Worm (Caenorhabditis elegans) whole organism, L2 larva: ENCODE data around the gene T13C5.6.

Experiments used
- C34F6.9 ChIP-seq: fragments of 150-350 bp; optimal IDR thresholded peaks from 2 replicates; lab custom pipeline; 2014; ENCODE audit warnings: missing biosample characterization, missing genetic modification characterization
- F13H6.1 ChIP-seq: sonication (generic microtip); optimal IDR thresholded peaks from 2 replicates; lab custom pipeline; 2016; ENCODE audit warnings: missing genetic modification characterization, missing compliant biosample characterization
- R02D3.7 ChIP-seq: fragments of 150-350 bp; optimal IDR thresholded peaks from 2 replicates; lab custom pipeline; 2014; ENCODE audit warnings: missing biosample characterization, missing genetic modification characterization
- Y55F3AM.14 ChIP-seq: fragments of 200-800 bp; sonication (Bioruptor generic); optimal IDR thresholded peaks from 2 replicates; lab custom pipeline; 2018; ENCODE audit warnings: mild to moderate bottlenecking, missing genetic modification characterization, missing compliant biosample characterization
- ZK546.5 ChIP-seq: sonication (generic microtip); optimal IDR thresholded peaks from 2 replicates; lab custom pipeline; 2017; ENCODE audit warnings: missing biosample characterization, missing genetic modification characterization
- aly-2 ChIP-seq: fragments of 150-350 bp; optimal IDR thresholded peaks from 2 replicates; lab custom pipeline; 2014; ENCODE audit warnings: missing biosample characterization, missing genetic modification characterization
- ama-1 ChIP-seq: fragments of 150-350 bp; optimal IDR thresholded peaks from 2 replicates; lab custom pipeline; 2018; ENCODE audit warnings: inconsistent platforms
- blmp-1 ChIP-seq: sonication (generic microtip); optimal IDR thresholded peaks from 2 replicates; lab custom pipeline; 2017; ENCODE audit warnings: missing genetic modification characterization, mild to moderate bottlenecking, missing compliant biosample characterization, antibody characterized with exemption, moderate library complexity; ENCODE audit not compliant: insufficient read depth
- ceh-16 ChIP-seq: fragments of 150-350 bp; optimal IDR thresholded peaks from 2 replicates; lab custom pipeline; 2014; ENCODE audit warnings: missing biosample characterization, missing genetic modification characterization
- ceh-82 ChIP-seq: fragments of 150-350 bp; optimal IDR thresholded peaks from 2 replicates; lab custom pipeline; 2014; ENCODE audit warnings: missing biosample characterization, missing genetic modification characterization
- crh-2 ChIP-seq: sonication (generic microtip); optimal IDR thresholded peaks from 2 replicates; lab custom pipeline; 2017; ENCODE audit warnings: missing biosample characterization, missing genetic modification characterization
- egl-27 ChIP-seq: sonication (generic microtip); optimal IDR thresholded peaks from 3 replicates; lab custom pipeline; 2017; ENCODE audit warnings: missing biosample characterization, missing genetic modification reagents, missing genetic modification characterization
- elt-1 ChIP-seq: fragments of 150-350 bp; optimal IDR thresholded peaks from 2 replicates; lab custom pipeline; 2014; ENCODE audit warnings: missing biosample characterization, missing genetic modification characterization
- elt-3 ChIP-seq: sonication (generic microtip); optimal IDR thresholded peaks from 2 replicates; lab custom pipeline; 2017; ENCODE audit warnings: missing biosample characterization, missing genetic modification characterization
- fos-1 ChIP-seq: fragments of 150-350 bp; optimal IDR thresholded peaks from 2 replicates; lab custom pipeline; 2014; ENCODE audit warnings: missing biosample characterization, missing genetic modification characterization
- gmeb-1 ChIP-seq: fragments of 150-350 bp; optimal IDR thresholded peaks from 2 replicates; lab custom pipeline; 2014; ENCODE audit warnings: missing biosample characterization, missing genetic modification characterization
- lin-11 ChIP-seq: fragments of 150-350 bp; sonication (generic microtip); optimal IDR thresholded peaks from 2 replicates; lab custom pipeline; 2014; ENCODE audit warnings: missing biosample characterization, missing genetic modification characterization, inconsistent platforms, mixed read lengths
- lin-13 ChIP-seq: fragments of 150-350 bp; optimal IDR thresholded peaks from 2 replicates; lab custom pipeline; 2014; ENCODE audit warnings: missing biosample characterization, missing genetic modification reagents, missing genetic modification characterization
- lin-39 ChIP-seq: fragments of 150-350 bp; optimal IDR thresholded peaks from 2 replicates; lab custom pipeline; 2014; ENCODE audit warnings: missing biosample characterization, missing genetic modification reagents, missing genetic modification characterization
- lsy-2 ChIP-seq, 2 experiments: fragments of 150-350 bp in 1 of 2; sonication (generic microtip) in 1 of 2; optimal IDR thresholded peaks; 2 replicates each; lab custom pipeline; 2014 to 2017; ENCODE audit warnings: missing biosample characterization in 2 of 2, missing genetic modification characterization in 2 of 2
- mbf-1 ChIP-seq: sonication (generic microtip); optimal IDR thresholded peaks from 2 replicates; lab custom pipeline; 2017; ENCODE audit warnings: missing biosample characterization, missing genetic modification characterization
- nhr-10 ChIP-seq: sonication (generic microtip); optimal IDR thresholded peaks from 2 replicates; lab custom pipeline; 2017; ENCODE audit warnings: missing biosample characterization, missing genetic modification characterization
- nhr-11 ChIP-seq: fragments of 150-350 bp; optimal IDR thresholded peaks from 2 replicates; lab custom pipeline; 2014; ENCODE audit warnings: missing biosample characterization, missing genetic modification characterization
- nhr-12 ChIP-seq: fragments of 150-350 bp; optimal IDR thresholded peaks from 2 replicates; lab custom pipeline; 2014; ENCODE audit warnings: missing biosample characterization, missing genetic modification characterization
- nhr-129 ChIP-seq: fragments of 150-350 bp; optimal IDR thresholded peaks from 2 replicates; lab custom pipeline; 2014; ENCODE audit warnings: missing biosample characterization, missing genetic modification characterization
- nhr-21 ChIP-seq: fragments of 150-350 bp; optimal IDR thresholded peaks from 2 replicates; lab custom pipeline; 2014; ENCODE audit warnings: missing biosample characterization, missing genetic modification characterization
- nhr-237 ChIP-seq: fragments of 150-350 bp; optimal IDR thresholded peaks from 2 replicates; lab custom pipeline; 2014; ENCODE audit warnings: missing biosample characterization, missing genetic modification characterization
- nhr-25 ChIP-seq: fragments of 150-350 bp; sonication (generic microtip); optimal IDR thresholded peaks from 3 replicates; lab custom pipeline; 2014; ENCODE audit warnings: missing biosample characterization, missing genetic modification characterization
- nhr-6 ChIP-seq: fragments of 150-350 bp; optimal IDR thresholded peaks from 2 replicates; lab custom pipeline; 2014; ENCODE audit warnings: missing biosample characterization, missing genetic modification characterization
- nhr-77 ChIP-seq: fragments of 150-350 bp; optimal IDR thresholded peaks from 2 replicates; lab custom pipeline; 2014; ENCODE audit warnings: missing biosample characterization, missing genetic modification characterization
- peb-1 ChIP-seq: fragments of 150-350 bp; optimal IDR thresholded peaks from 2 replicates; lab custom pipeline; 2014; ENCODE audit warnings: missing biosample characterization, missing genetic modification characterization
- skn-1 ChIP-seq: sonication (generic microtip); optimal IDR thresholded peaks from 2 replicates; lab custom pipeline; 2017; ENCODE audit warnings: missing biosample characterization, missing genetic modification characterization
- sma-9 ChIP-seq, 2 experiments: fragments of 150-350 bp in 1 of 2; sonication (generic microtip) in 1 of 2; optimal IDR thresholded peaks; 2 replicates each; lab custom pipeline; 2014 to 2016; ENCODE audit warnings: missing genetic modification characterization in 2 of 2, mild to moderate bottlenecking in 1 of 2, missing biosample characterization in 1 of 2, missing compliant biosample characterization in 1 of 2, missing genetic modification reagents in 1 of 2, moderate library complexity in 1 of 2
- snpc-4 ChIP-seq: fragments of 150-350 bp; optimal IDR thresholded peaks from 2 replicates; lab custom pipeline; 2014; ENCODE audit warnings: missing biosample characterization, missing genetic modification characterization
- unc-39 ChIP-seq: fragments of 150-350 bp; optimal IDR thresholded peaks from 2 replicates; lab custom pipeline; 2014; ENCODE audit warnings: missing biosample characterization, missing genetic modification characterization
- unc-55 ChIP-seq: fragments of 150-350 bp; sonication (generic microtip); optimal IDR thresholded peaks from 3 replicates; lab custom pipeline; 2014; ENCODE audit warnings: missing biosample characterization, missing genetic modification reagents, missing genetic modification characterization
- unc-62 ChIP-seq: fragments of 150-350 bp; optimal IDR thresholded peaks from 2 replicates; lab custom pipeline; 2014; ENCODE audit warnings: missing biosample characterization, missing genetic modification reagents, missing genetic modification characterization
- zag-1 ChIP-seq: fragments of 150-350 bp; optimal IDR thresholded peaks from 2 replicates; lab custom pipeline; 2014; ENCODE audit warnings: missing biosample characterization, missing genetic modification characterization
- ztf-1 ChIP-seq: fragments of 200-800 bp; sonication (Bioruptor generic); conservative IDR thresholded peaks from 2 replicates; pipeline ENCODE4 v1.3.6; 2022; ENCODE audit warnings: missing genetic modification characterization, missing compliant biosample characterization
- ztf-11 ChIP-seq: sonication (generic microtip); optimal IDR thresholded peaks from 2 replicates; lab custom pipeline; 2017; ENCODE audit warnings: missing biosample characterization, missing genetic modification characterization
- ztf-4 ChIP-seq: fragments of 150-350 bp; optimal IDR thresholded peaks from 2 replicates; lab custom pipeline; 2014; ENCODE audit warnings: missing biosample characterization, missing genetic modification characterization

T13C5.6 gene

ce11 chrX:6206305-6206704 lies 1.2 kb downstream of the T13C5.6 start, which contains the start of gene mtp-18:
TSS of gene mtp-18 (minus strand) at chrX:6206405.
- no peak for TF ChIP-seq R02D3.7 (tag; lab: Kevin White, UChicago)
- TF ChIP-seq blmp-1 = no peak
- TF ChIP-seq lin-11 (tag; lab: Kevin White, UChicago) = no peak
- no peak for TF ChIP-seq nhr-11 (tag; lab: Kevin White, UChicago)
- TF ChIP-seq ztf-4 (tag; lab: Kevin White, UChicago) = no peak
- no peak for TF ChIP-seq nhr-12 (tag; lab: Kevin White, UChicago)
- no peak for TF ChIP-seq gmeb-1 (tag; lab: Kevin White, UChicago)
- TF ChIP-seq ztf-11 (tag; lab: Kevin White, UChicago) = no peak
- no peak for TF ChIP-seq nhr-10 (tag; lab: Kevin White, UChicago)
- TF ChIP-seq lin-39 = no peak
- TF ChIP-seq ztf-1 (GFP tag; lab: Robert Waterston, UW) = no peak
- TF ChIP-seq zag-1 (tag; lab: Kevin White, UChicago) = no peak
- TF ChIP-seq Y55F3AM.14 = no peak
- TF ChIP-seq nhr-129 (tag; lab: Kevin White, UChicago) = no peak
- no peak for TF ChIP-seq elt-3 (tag; lab: Kevin White, UChicago)
- no peak for TF ChIP-seq crh-2 (tag; lab: Kevin White, UChicago)
- TF ChIP-seq ama-1 (lab: Kevin White, UChicago) = no peak
- no peak for TF ChIP-seq ceh-16 (tag; lab: Kevin White, UChicago)
- TF ChIP-seq nhr-21 (tag; lab: Kevin White, UChicago) = no peak

- no peak for TF ChIP-seq elt-3 (tag; lab: Kevin White, UChicago)
- no peak for TF ChIP-seq lsy-2 (tag; optimal IDR thresholded peaks at IDR 0.05; lab: Kevin White, UChicago)
- no peak for TF ChIP-seq unc-62 (GFP tag; lab: Kevin White, UChicago)
- TF ChIP-seq Y55F3AM.14 = no peak
- no peak for TF ChIP-seq egl-27 (tag; lab: Kevin White, UChicago)
- no peak for TF ChIP-seq R02D3.7 (tag; lab: Kevin White, UChicago)
- TF ChIP-seq C34F6.9 (tag; lab: Kevin White, UChicago) = no peak
- TF ChIP-seq snpc-4 (tag; lab: Kevin White, UChicago) = no peak
- TF ChIP-seq lin-13 = no peak
- no peak for TF ChIP-seq sma-9 (GFP tag; optimal IDR thresholded peaks at IDR 0.05; lab: Kevin White, UChicago)
- TF ChIP-seq sma-9 (tag; optimal IDR thresholded peaks at IDR 0.05; lab: Kevin White, UChicago) = no peak
- TF ChIP-seq ama-1 (lab: Kevin White, UChicago) = no peak
- TF ChIP-seq blmp-1 = no peak
- TF ChIP-seq mbf-1 (tag; lab: Kevin White, UChicago) = no peak
- TF ChIP-seq ZK546.5 (tag; lab: Kevin White, UChicago) = no peak
- no peak for TF ChIP-seq nhr-237 (tag; lab: Kevin White, UChicago)
- no peak for TF ChIP-seq fos-1 (tag; lab: Kevin White, UChicago)
- no peak for TF ChIP-seq aly-2 (tag; lab: Kevin White, UChicago)
Observed at ce11 chrX:6205325-6205724, 2.2 kb downstream of the T13C5.6 start.

ce11 chrX:6204696-6205232 lies 2.7 kb downstream of the T13C5.6 start, which contains the start of gene bca-1:
TSS of gene bca-1 (minus strand) at chrX:6204746.
- TF ChIP-seq unc-55 (GFP tag; lab: Kevin White, UChicago) (no peak), unc-62 (GFP tag; lab: Kevin White, UChicago) (no peak), nhr-6 (peak; percentile 26), nhr-77 (tag; lab: Kevin White, UChicago) (no peak), elt-1 (tag; lab: Kevin White, UChicago) (no peak), crh-2 (tag; lab: Kevin White, UChicago) (peak; percentile 59), unc-39 (tag; lab: Kevin White, UChicago) (no peak), ztf-1 (GFP tag; lab: Robert Waterston, UW) (no peak), aly-2 (tag; lab: Kevin White, UChicago) (no peak), nhr-12 (tag; lab: Kevin White, UChicago) (no peak), peb-1 (tag; lab: Kevin White, UChicago) (no peak), ceh-82 (tag; lab: Kevin White, UChicago) (no peak), F13H6.1 (tag; lab: Kevin White, UChicago) (peak; percentile 27), sma-9 (GFP tag; optimal IDR thresholded peaks at IDR 0.05; lab: Kevin White, UChicago) (peak; percentile 80), sma-9 (tag; optimal IDR thresholded peaks at IDR 0.05; lab: Kevin White, UChicago) (no peak), blmp-1 (peak; percentile 88), fos-1 (tag; lab: Kevin White, UChicago) (peak; percentile 31), R02D3.7 (tag; lab: Kevin White, UChicago) (no peak), C34F6.9 (tag; lab: Kevin White, UChicago) (peak; percentile 39), ama-1 (lab: Kevin White, UChicago) (peak; percentile 12), nhr-21 (tag; lab: Kevin White, UChicago) (peak; percentile 27), skn-1 (tag; lab: Kevin White, UChicago) (no peak), nhr-25 (tag; lab: Kevin White, UChicago) (peak; percentile 69), nhr-129 (tag; lab: Kevin White, UChicago) (peak; percentile 79), lsy-2 (tag; optimal IDR thresholded peaks at IDR 0.05; lab: Kevin White, UChicago) (peak in 1 of 2 experiments; percentile 48)
